Fruit fly (Drosophila melanogaster): ENCODE results near the gene Dhc98D.
A peak's percentile ranks its signal among the peaks of the same experiment; 100 is the strongest.

Dhc98D gene

DNA sequence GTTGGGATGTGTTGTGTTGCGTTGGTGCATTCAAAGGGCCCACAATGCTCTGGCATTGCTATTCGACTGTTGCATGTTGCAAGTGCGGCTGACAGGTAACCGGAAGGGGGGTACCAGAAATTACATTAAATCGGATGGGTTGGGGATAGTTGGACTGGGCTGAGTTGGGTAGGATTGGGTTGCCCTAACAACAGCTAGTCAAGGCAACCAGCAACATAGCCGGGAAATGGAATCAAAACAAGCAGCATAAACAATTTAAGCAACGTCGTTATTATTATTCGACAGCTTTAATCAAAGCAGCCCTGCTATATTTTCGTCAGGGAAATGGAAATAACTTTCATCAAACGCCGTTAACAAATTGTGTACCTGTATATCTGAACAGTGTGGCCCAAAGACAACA, at the start of gene Dhc98D:
Gene Dhc98D (plus strand): TSS at position 301 of the 400 bp plus-strand sequence.
- TF ChIP-seq h (optimal IDR thresholded peaks at IDR 0.05) (no peak), D19B (GFP tag; optimal IDR thresholded peaks at IDR 0.05) (no peak), pros (GFP tag; optimal IDR thresholded peaks at IDR 0.05) (no peak), CTCF (GFP tag; optimal IDR thresholded peaks at IDR 0.05) (no peak), ranshi (GFP tag; IDR thresholded peaks at IDR 0.05) (no peak)

DNA sequence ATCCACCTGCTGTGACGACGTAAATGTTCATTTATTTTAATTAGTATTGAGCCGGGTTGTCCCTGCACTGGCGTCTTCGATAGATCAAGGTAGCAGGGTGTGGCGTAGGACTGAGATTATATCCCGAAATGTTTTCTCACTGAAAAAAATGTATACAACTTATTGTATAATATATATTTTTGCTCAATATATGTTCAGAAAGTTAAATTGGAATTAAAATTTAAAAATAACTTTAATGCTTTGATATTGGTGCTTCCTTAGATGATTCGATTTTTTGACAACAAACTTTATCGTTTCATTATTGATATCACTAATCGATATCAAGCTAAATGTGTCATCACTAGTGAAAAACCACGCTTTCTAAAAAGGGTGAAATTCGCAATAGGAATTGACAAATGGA, 2.5 kb upstream of the Dhc98D start, which contains the start of gene CG1894:
Gene CG1894 (plus strand): TSS at position 301 of the 400 bp plus-strand sequence.
- TF ChIP-seq CG12155 (GFP tag; optimal IDR thresholded peaks at IDR 0.05) (no peak), CG9932 (GFP tag; IDR thresholded peaks at IDR 0.05) (no peak), CG11723 (GFP tag; optimal IDR thresholded peaks at IDR 0.05) (no peak), CG3407 (GFP tag; optimal IDR thresholded peaks at IDR 0.05) (no peak), CG16863 (GFP tag; optimal IDR thresholded peaks at IDR 0.05) (no peak), crp (GFP tag; optimal IDR thresholded peaks at IDR 0.05) (no peak), br (optimal IDR thresholded peaks at IDR 0.05) (no peak), Dfd (GFP tag; optimal IDR thresholded peaks at IDR 0.05) (no peak), CG16813 (GFP tag; IDR thresholded peaks at IDR 0.05; ENCODE audit: partially characterized antibody) (no peak), pita (GFP tag; optimal IDR thresholded peaks at IDR 0.05) (no peak), CG10147 (GFP tag; optimal IDR thresholded peaks at IDR 0.05) (no peak), vfl (GFP tag; optimal IDR thresholded peaks at IDR 0.05) (no peak), CG17568 (GFP tag; optimal IDR thresholded peaks at IDR 0.05) (no peak), CG32532 (GFP tag; IDR thresholded peaks at IDR 0.05) (no peak), CG6765 (GFP tag; optimal IDR thresholded peaks at IDR 0.05) (no peak), usp (GFP tag; optimal IDR thresholded peaks at IDR 0.05) (no peak), jing (GFP tag; optimal IDR thresholded peaks at IDR 0.05) (no peak), Dref (GFP tag; IDR thresholded peaks at IDR 0.05) (no peak), Oaz (GFP tag; IDR thresholded peaks at IDR 0.05) (no peak), mam (GFP tag; optimal IDR thresholded peaks at IDR 0.05) (no peak)

- TF ChIP-seq wor (GFP tag; IDR thresholded peaks at IDR 0.05) (no peak), MESR4 (GFP tag; optimal IDR thresholded peaks at IDR 0.05) (peak; percentile 2), crp (GFP tag; optimal IDR thresholded peaks at IDR 0.05) (peak in 1 of 2 experiments; percentile 59), MBD-R2 (GFP tag; IDR thresholded peaks at IDR 0.05) (peak; percentile 85), CG7745 (tag; optimal IDR thresholded peaks at IDR 0.05) (no peak), pita (GFP tag; optimal IDR thresholded peaks at IDR 0.05) (no peak), CrebB (tag; optimal IDR thresholded peaks at IDR 0.05) (no peak), ewg (GFP tag; optimal IDR thresholded peaks at IDR 0.05) (peak; percentile 93), bcd (GFP tag; optimal IDR thresholded peaks at IDR 0.05) (no peak), onecut (GFP tag; IDR thresholded peaks at IDR 0.05) (peak; percentile 99), Mes4 (GFP tag; optimal IDR thresholded peaks at IDR 0.05) (no peak), h (optimal IDR thresholded peaks at IDR 0.05) (no peak), Med (GFP tag) (peak; percentile 23)
Measured at dm6 chr3R:28520401-28520800, 33.6 kb downstream of the Dhc98D start, which contains the start of gene CG31051. TSS of gene CG31051 (minus strand) at chr3R:28520515.

DNA sequence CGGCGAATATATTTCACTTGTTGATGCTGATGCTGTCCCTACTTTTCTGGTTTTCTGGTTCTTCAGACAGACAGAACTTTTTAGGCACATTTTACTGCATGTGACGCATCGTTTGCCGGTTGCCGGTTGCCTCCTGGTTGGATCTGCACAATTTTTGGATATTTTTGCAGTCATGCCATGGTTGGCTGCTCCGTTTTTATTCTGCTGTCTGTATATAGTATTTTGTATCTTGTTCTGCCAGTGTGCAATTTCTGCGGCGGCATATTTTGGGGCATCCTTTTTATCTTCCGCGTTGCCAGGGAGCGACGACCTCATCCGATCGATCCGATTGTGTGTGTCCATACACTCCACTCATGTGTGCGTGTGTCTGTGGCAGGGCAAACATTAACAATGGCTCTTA, 50.0 kb downstream of the Dhc98D start:
- TF ChIP-seq lbe (GFP tag; optimal IDR thresholded peaks at IDR 0.05) (peak; percentile 6), lmd (GFP tag; IDR thresholded peaks at IDR 0.05) (no peak), CG10979 (tag; optimal IDR thresholded peaks at IDR 0.05) (no peak), CG18619 (GFP tag; optimal IDR thresholded peaks at IDR 0.05) (no peak)

Data from whole organism, embryonic.